Worm (Caenorhabditis elegans) whole organism, L1 larva: Measurements from ENCODE around the gene inos-1.

Source experiments
- C04F5.9 ChIP-seq: sonication (generic microtip); optimal IDR thresholded peaks from 2 replicates; lab custom pipeline; 2016; ENCODE audit warnings: missing genetic modification characterization, missing compliant biosample characterization
- C16A3.4 ChIP-seq: fragments of 150-350 bp; optimal IDR thresholded peaks from 2 replicates; lab custom pipeline; 2014; ENCODE audit warnings: missing biosample characterization, missing genetic modification characterization
- C34B4.2 ChIP-seq: sonication (generic microtip); optimal IDR thresholded peaks from 2 replicates; lab custom pipeline; 2017; ENCODE audit warnings: mild to moderate bottlenecking, missing genetic modification characterization, missing compliant biosample characterization
- aha-1 ChIP-seq: fragments of 150-350 bp; optimal IDR thresholded peaks from 2 replicates; lab custom pipeline; 2014; ENCODE audit warnings: missing biosample characterization, missing genetic modification characterization
- ama-1 ChIP-seq: fragments of 150-350 bp; optimal IDR thresholded peaks from 2 replicates; lab custom pipeline; 2014
- blmp-1 ChIP-seq: fragments of 150-350 bp; optimal IDR thresholded peaks from 2 replicates; lab custom pipeline; 2014; ENCODE audit warnings: missing biosample characterization, missing genetic modification characterization
- ceh-63 ChIP-seq: fragments of 200-800 bp; sonication (Bioruptor generic); optimal IDR thresholded peaks from 2 replicates; lab custom pipeline; 2018; ENCODE audit warnings: mild to moderate bottlenecking, missing genetic modification characterization, missing compliant biosample characterization
- ceh-82 ChIP-seq, 3 experiments: fragments of 150-350 bp in 1 of 3; sonication (generic microtip) in 2 of 3; optimal IDR thresholded peaks; 2 replicates each; lab custom pipeline; 2014 to 2017; ENCODE audit warnings: missing biosample characterization in 3 of 3, missing genetic modification characterization in 3 of 3
- ceh-88 ChIP-seq: fragments of 200-800 bp; sonication (Bioruptor generic); IDR thresholded peaks from 2 replicates; pipeline ENCODE4 v1.3.6; 2022; ENCODE audit warnings: missing genetic modification characterization, missing compliant biosample characterization
- ces-1 ChIP-seq: fragments of 150-350 bp; optimal IDR thresholded peaks from 2 replicates; lab custom pipeline; 2014; ENCODE audit warnings: missing biosample characterization, missing genetic modification reagents, missing genetic modification characterization
- dpl-1 ChIP-seq, 3 experiments: fragments of 150-350 bp in 2 of 3; sonication (generic microtip) in 1 of 3; optimal IDR thresholded peaks; 2 replicates each; lab custom pipeline; 2014 to 2017; ENCODE audit warnings: missing biosample characterization in 3 of 3, missing genetic modification characterization in 3 of 3, missing genetic modification reagents in 3 of 3
- dsc-1 ChIP-seq: sonication (generic microtip); optimal IDR thresholded peaks from 2 replicates; lab custom pipeline; 2016; ENCODE audit warnings: mild to moderate bottlenecking, missing genetic modification characterization, missing compliant biosample characterization
- efl-1 ChIP-seq, 4 experiments: fragments of 150-350 bp; optimal IDR thresholded peaks in 3 of 4; peaks in 1 of 4; 1 replicate in 1 of 4; 2 replicates in 3 of 4; lab custom pipeline; 2014; ENCODE audit warnings: missing biosample characterization in 2 of 4, missing genetic modification characterization in 2 of 4, missing genetic modification reagents in 2 of 4
- egl-27 ChIP-seq, 2 experiments: fragments of 150-350 bp in 1 of 2; sonication (generic microtip); optimal IDR thresholded peaks; 3 replicates each; lab custom pipeline; 2017 to 2018; ENCODE audit warnings: missing biosample characterization in 2 of 2, missing genetic modification characterization in 2 of 2, missing genetic modification reagents in 2 of 2
- fkh-8 ChIP-seq: sonication (generic microtip); optimal IDR thresholded peaks from 2 replicates; lab custom pipeline; 2016; ENCODE audit warnings: mild to moderate bottlenecking, missing genetic modification characterization, missing compliant biosample characterization
- hlh-17 ChIP-seq: fragments of 200-800 bp; sonication (Bioruptor generic); optimal IDR thresholded peaks from 2 replicates; lab custom pipeline; 2018; ENCODE audit warnings: missing genetic modification characterization, mild to moderate bottlenecking, missing compliant biosample characterization, moderate library complexity, borderline replicate concordance
- hpl-2 ChIP-seq: fragments of 150-350 bp; optimal IDR thresholded peaks from 2 replicates; lab custom pipeline; 2014; ENCODE audit warnings: missing biosample characterization, missing genetic modification reagents, missing genetic modification characterization
- irx-1 ChIP-seq: sonication (generic microtip); optimal IDR thresholded peaks from 2 replicates; lab custom pipeline; 2016; ENCODE audit warnings: missing genetic modification characterization, missing compliant biosample characterization
- jun-1 ChIP-seq: fragments of 150-350 bp; optimal IDR thresholded peaks from 2 replicates; lab custom pipeline; 2014; ENCODE audit warnings: missing biosample characterization, missing genetic modification reagents, missing genetic modification characterization
- lin-13 ChIP-seq: fragments of 150-350 bp; optimal IDR thresholded peaks from 2 replicates; lab custom pipeline; 2014; ENCODE audit warnings: missing biosample characterization, missing genetic modification reagents, missing genetic modification characterization
- lin-14 ChIP-seq: fragments of 200-800 bp; sonication (Bioruptor generic); optimal IDR thresholded peaks from 2 replicates; lab custom pipeline; 2018; ENCODE audit warnings: mild to moderate bottlenecking, missing genetic modification characterization, moderate library complexity, missing compliant biosample characterization
- lin-15B ChIP-seq: fragments of 150-350 bp; sonication (generic microtip); optimal IDR thresholded peaks from 3 replicates; lab custom pipeline; 2014; ENCODE audit warnings: missing biosample characterization, missing genetic modification characterization
- lin-35 ChIP-seq, 2 experiments: fragments of 150-350 bp; optimal IDR thresholded peaks; 2 replicates each; lab custom pipeline; 2014; ENCODE audit warnings: missing biosample characterization in 2 of 2, missing genetic modification characterization in 2 of 2, missing genetic modification reagents in 2 of 2
- lsy-2 ChIP-seq, 2 experiments: fragments of 150-350 bp; optimal IDR thresholded peaks; 2 replicates each; lab custom pipeline; 2014; ENCODE audit warnings: missing biosample characterization in 2 of 2, missing genetic modification characterization in 2 of 2
- mdl-1 ChIP-seq, 2 experiments: fragments of 150-350 bp; optimal IDR thresholded peaks; 2 replicates each; lab custom pipeline; 2014 to 2017; ENCODE audit warnings: missing biosample characterization in 2 of 2, missing genetic modification characterization in 2 of 2, inconsistent platforms in 1 of 2
- mef-2 ChIP-seq: fragments of 150-350 bp; optimal IDR thresholded peaks from 2 replicates; lab custom pipeline; 2014; ENCODE audit warnings: missing biosample characterization, missing genetic modification characterization
- mep-1 ChIP-seq: fragments of 150-350 bp; optimal IDR thresholded peaks from 2 replicates; lab custom pipeline; 2014; ENCODE audit warnings: missing biosample characterization, missing genetic modification characterization
- nhr-12 ChIP-seq: sonication (generic microtip); optimal IDR thresholded peaks from 2 replicates; lab custom pipeline; 2017; ENCODE audit warnings: missing biosample characterization, missing genetic modification characterization
- nhr-19 ChIP-seq: fragments of 200-800 bp; sonication (Bioruptor generic); conservative IDR thresholded peaks from 2 replicates; pipeline ENCODE4 v1.3.6; 2022; ENCODE audit warnings: missing genetic modification characterization, missing compliant biosample characterization
- nhr-20 ChIP-seq: sonication (generic microtip); optimal IDR thresholded peaks from 2 replicates; lab custom pipeline; 2016; ENCODE audit warnings: mild to moderate bottlenecking, missing genetic modification characterization, missing compliant biosample characterization
- nhr-237 ChIP-seq: fragments of 150-350 bp; optimal IDR thresholded peaks from 2 replicates; lab custom pipeline; 2014; ENCODE audit warnings: missing biosample characterization, missing genetic modification characterization
- nhr-28 ChIP-seq: fragments of 150-350 bp; optimal IDR thresholded peaks from 2 replicates; lab custom pipeline; 2014; ENCODE audit warnings: missing biosample characterization, missing genetic modification characterization
- nhr-71 ChIP-seq: sonication (generic microtip); optimal IDR thresholded peaks from 2 replicates; lab custom pipeline; 2016; ENCODE audit warnings: mild to moderate bottlenecking, missing genetic modification characterization, moderate library complexity, missing compliant biosample characterization
- nhr-84 ChIP-seq: sonication (generic microtip); optimal IDR thresholded peaks from 2 replicates; lab custom pipeline; 2017; ENCODE audit warnings: missing biosample characterization, missing genetic modification characterization
- nhr-90 ChIP-seq: sonication (generic microtip); optimal IDR thresholded peaks from 2 replicates; lab custom pipeline; 2016; ENCODE audit warnings: mild to moderate bottlenecking, missing genetic modification characterization, missing compliant biosample characterization; ENCODE audit not compliant: poor library complexity
- pqm-1 ChIP-seq: sonication (generic microtip); optimal IDR thresholded peaks from 3 replicates; lab custom pipeline; 2017; ENCODE audit warnings: missing biosample characterization, missing genetic modification characterization
- rnt-1 ChIP-seq: sonication (generic microtip); optimal IDR thresholded peaks from 2 replicates; lab custom pipeline; 2016; ENCODE audit warnings: mild to moderate bottlenecking, missing genetic modification characterization, moderate library complexity, missing compliant biosample characterization
- snpc-4 ChIP-seq: fragments of 150-350 bp; optimal IDR thresholded peaks from 2 replicates; lab custom pipeline; 2014; ENCODE audit warnings: missing biosample characterization, missing genetic modification characterization
- sox-4 ChIP-seq: sonication (generic microtip); optimal IDR thresholded peaks from 2 replicates; lab custom pipeline; 2016; ENCODE audit warnings: missing genetic modification characterization, missing compliant biosample characterization
- sup-37 ChIP-seq: fragments of 200-800 bp; sonication (Bioruptor generic); optimal IDR thresholded peaks from 2 replicates; lab custom pipeline; 2018; ENCODE audit warnings: mild to moderate bottlenecking, missing genetic modification characterization, missing compliant biosample characterization
- swsn-7 ChIP-seq: sonication (generic microtip); optimal IDR thresholded peaks from 2 replicates; lab custom pipeline; 2016; ENCODE audit warnings: missing genetic modification characterization, missing compliant biosample characterization
- tlp-1 ChIP-seq: fragments of 150-350 bp; optimal IDR thresholded peaks from 2 replicates; lab custom pipeline; 2014; ENCODE audit warnings: missing biosample characterization, missing genetic modification characterization
- unc-130 ChIP-seq: fragments of 150-350 bp; optimal IDR thresholded peaks from 2 replicates; lab custom pipeline; 2017; ENCODE audit warnings: missing biosample characterization, missing genetic modification characterization, inconsistent platforms
- unc-30 ChIP-seq: sonication (generic microtip); optimal IDR thresholded peaks from 2 replicates; lab custom pipeline; 2017; ENCODE audit warnings: missing biosample characterization, missing genetic modification characterization
- unc-86 ChIP-seq: sonication (generic microtip); optimal IDR thresholded peaks from 2 replicates; lab custom pipeline; 2016; ENCODE audit warnings: missing genetic modification characterization, missing compliant biosample characterization
- vab-15 ChIP-seq: sonication (generic microtip); optimal IDR thresholded peaks from 2 replicates; lab custom pipeline; 2017; ENCODE audit warnings: missing genotype, mild to moderate bottlenecking, missing genetic modification characterization, missing compliant biosample characterization
- xbp-1 ChIP-seq: sonication (generic microtip); optimal IDR thresholded peaks from 2 replicates; lab custom pipeline; 2016; ENCODE audit warnings: missing genetic modification characterization, missing compliant biosample characterization
- zip-4 ChIP-seq: fragments of 200-800 bp; sonication (Bioruptor generic); optimal IDR thresholded peaks from 2 replicates; lab custom pipeline; 2018; ENCODE audit warnings: mild to moderate bottlenecking, missing genetic modification characterization, moderate library complexity, missing compliant biosample characterization
- ztf-4 ChIP-seq: fragments of 150-350 bp; optimal IDR thresholded peaks from 2 replicates; lab custom pipeline; 2014; ENCODE audit warnings: missing biosample characterization, missing genetic modification characterization

inos-1 gene

ce11 chrII:11724362-11724761 is 24.3 kb upstream of the inos-1 start (continued):
- TF ChIP-seq rnt-1 (tag; lab: Kevin White, UChicago) (peak; percentile 39), nhr-90 (tag; lab: Kevin White, UChicago) (no peak), lsy-2 (tag; optimal IDR thresholded peaks at IDR 0.05; lab: Kevin White, UChicago) (peak; percentile 23 to 44), C04F5.9 (tag; lab: Kevin White, UChicago) (no peak), C34B4.2 (tag; lab: Kevin White, UChicago) (no peak), irx-1 (tag; lab: Kevin White, UChicago) (peak; percentile 29), unc-130 (tag; lab: Kevin White, UChicago) (no peak), swsn-7 (tag; lab: Kevin White, UChicago) (peak; percentile 51), ceh-82 (tag; optimal IDR thresholded peaks at IDR 0.05; lab: Kevin White, UChicago) (peak in 1 of 3 experiments; percentile 41), mef-2 (no peak), lin-35 (GFP tag; optimal IDR thresholded peaks at IDR 0.05; lab: Kevin White, UChicago) (peak; percentile 27 to 52), sup-37 (GFP tag; lab: Kevin White, UChicago) (no peak), ama-1 (lab: Kevin White, UChicago) (no peak), unc-86 (tag; lab: Kevin White, UChicago) (no peak), jun-1 (tag; lab: Kevin White, UChicago) (no peak), snpc-4 (no peak), dpl-1 (GFP tag; optimal IDR thresholded peaks at IDR 0.05; lab: Kevin White, UChicago) (peak in 2 of 3 experiments; percentile 4 to 41), hlh-17 (no peak), unc-30 (tag; lab: Kevin White, UChicago) (no peak), ces-1 (GFP tag; lab: Kevin White, UChicago) (peak; percentile 1), nhr-12 (tag; lab: Kevin White, UChicago) (no peak), hpl-2 (no peak), nhr-20 (peak; percentile 77), vab-15 (tag; lab: Kevin White, UChicago) (no peak), lin-14 (peak; percentile 89), pqm-1 (no peak)

DNA sequence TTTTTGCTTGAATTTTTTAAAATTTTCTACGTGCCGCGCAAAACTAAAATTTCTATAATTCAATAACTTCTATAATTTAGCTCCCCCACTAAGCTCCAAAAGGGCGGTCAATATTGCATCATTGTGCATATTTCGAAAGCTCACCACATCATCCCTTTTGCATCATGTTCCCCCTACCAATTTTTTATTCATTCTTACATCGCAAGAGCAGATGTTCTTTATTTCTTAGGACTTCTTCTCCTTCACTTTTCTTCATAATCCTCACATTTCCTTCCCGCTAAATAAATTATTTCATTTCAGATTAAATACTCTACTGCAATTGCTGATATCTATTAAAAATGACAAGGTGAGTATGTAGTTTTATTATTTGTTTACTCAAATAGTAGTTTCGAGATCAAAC is 23.8 kb upstream of the inos-1 start, which contains the start of gene ldh-1:
Gene ldh-1 (plus strand): TSS at position 301 of the 400 bp plus-strand sequence.
- TF ChIP-seq dsc-1 (tag; lab: Kevin White, UChicago) (peak; percentile 40), blmp-1 (tag; lab: Kevin White, UChicago) (no peak), efl-1 (optimal IDR thresholded peaks at IDR 0.05; lab: Kevin White, UChicago) (no peak), efl-1 (GFP tag; optimal IDR thresholded peaks at IDR 0.05 in 1 of 2; lab: Kevin White, UChicago) (no peak)

ce11 chrII:11722164-11722563 is 22.1 kb upstream of the inos-1 start:
- TF ChIP-seq sup-37 (GFP tag; lab: Kevin White, UChicago) (no peak), ceh-88 (GFP tag; lab: Robert Waterston, UW) (no peak), snpc-4 (no peak), mdl-1 (tag; optimal IDR thresholded peaks at IDR 0.05; lab: Kevin White, UChicago) (no peak), unc-130 (tag; lab: Kevin White, UChicago) (no peak), ztf-4 (tag; lab: Kevin White, UChicago) (no peak), nhr-84 (tag; lab: Kevin White, UChicago) (no peak), C16A3.4 (tag; lab: Kevin White, UChicago) (no peak), nhr-71 (tag; lab: Kevin White, UChicago) (peak; percentile 11), vab-15 (tag; lab: Kevin White, UChicago) (no peak), pqm-1 (no peak), blmp-1 (tag; lab: Kevin White, UChicago) (no peak), egl-27 (tag; optimal IDR thresholded peaks at IDR 0.05; lab: Kevin White, UChicago) (no peak), nhr-28 (no peak), nhr-12 (tag; lab: Kevin White, UChicago) (no peak), hlh-17 (no peak), sox-4 (tag; lab: Kevin White, UChicago) (peak; percentile 17), nhr-237 (tag; lab: Kevin White, UChicago) (no peak), dpl-1 (GFP tag; optimal IDR thresholded peaks at IDR 0.05; lab: Kevin White, UChicago) (no peak), nhr-19 (no peak), mep-1 (no peak), fkh-8 (tag; lab: Kevin White, UChicago) (peak; percentile 90), aha-1 (tag; lab: Kevin White, UChicago) (no peak), C04F5.9 (tag; lab: Kevin White, UChicago) (no peak), tlp-1 (no peak), lin-15B (no peak), zip-4 (no peak), lin-13 (GFP tag; lab: Kevin White, UChicago) (no peak), ceh-63 (GFP tag; lab: Kevin White, UChicago) (no peak), xbp-1 (tag; lab: Kevin White, UChicago) (no peak)
